Worm (Caenorhabditis elegans) whole organism, L4 larva: ENCODE data around the gene C26B9.1.
A peak's percentile ranks its signal among the peaks of the same experiment; 100 is the strongest.

ENCODE experiments used
- F44E2.7 ChIP-seq: fragments of 200-800 bp; sonication (Bioruptor generic); IDR thresholded peaks from 2 replicates; pipeline ENCODE4 v2.1.2; 2022; ENCODE audit warnings: missing genetic modification characterization, missing compliant biosample characterization
- T20F7.1 ChIP-seq: fragments of 200-800 bp; sonication (Bioruptor generic); optimal IDR thresholded peaks from 2 replicates; lab custom pipeline; 2018; ENCODE audit warnings: mild to moderate bottlenecking, missing genetic modification characterization, missing compliant biosample characterization
- Y75B8A.6 ChIP-seq: fragments of 200-800 bp; sonication (Bioruptor generic); IDR thresholded peaks from 2 replicates; pipeline ENCODE4 v1.3.6; 2022; ENCODE audit warnings: missing genetic modification reagents, missing genetic modification characterization, missing compliant biosample characterization
- ZK337.2 ChIP-seq: fragments of 200-800 bp; sonication (Bioruptor generic); IDR thresholded peaks from 2 replicates; pipeline ENCODE4 v1.3.6; 2022; ENCODE audit warnings: missing genetic modification reagents, missing genetic modification characterization, missing compliant biosample characterization
- ZK546.5 ChIP-seq, 2 experiments: sonication (generic microtip); optimal IDR thresholded peaks; 2 replicates each; lab custom pipeline; 2017; ENCODE audit warnings: missing biosample characterization in 2 of 2, missing genetic modification characterization in 2 of 2
- aly-2 ChIP-seq: sonication (generic microtip); optimal IDR thresholded peaks from 2 replicates; lab custom pipeline; 2018; ENCODE audit warnings: missing biosample characterization, missing genetic modification characterization
- arid-1 ChIP-seq: fragments of 200-800 bp; sonication (Bioruptor generic); conservative IDR thresholded peaks from 2 replicates; pipeline ENCODE4 v1.3.6; 2022; ENCODE audit warnings: missing genetic modification reagents, missing genetic modification characterization, missing compliant biosample characterization
- ceh-28 ChIP-seq: fragments of 150-350 bp; optimal IDR thresholded peaks from 2 replicates; lab custom pipeline; 2014; ENCODE audit warnings: missing biosample characterization, missing genetic modification reagents, missing genetic modification characterization
- ceh-44 ChIP-seq: fragments of 200-800 bp; sonication (Bioruptor generic); IDR thresholded peaks from 2 replicates; pipeline ENCODE4 v1.3.6; 2022; ENCODE audit warnings: missing genetic modification reagents, missing genetic modification characterization, missing compliant biosample characterization
- ceh-62 ChIP-seq: sonication (generic microtip); optimal IDR thresholded peaks from 2 replicates; lab custom pipeline; 2017; ENCODE audit warnings: missing biosample characterization, missing genetic modification characterization
- ces-1 ChIP-seq: fragments of 150-350 bp; sonication (generic microtip); optimal IDR thresholded peaks from 4 replicates; lab custom pipeline; 2014; ENCODE audit warnings: missing biosample characterization, missing genetic modification reagents, missing genetic modification characterization
- cey-2 ChIP-seq: sonication (generic microtip); optimal IDR thresholded peaks from 3 replicates; lab custom pipeline; 2017; ENCODE audit warnings: missing genetic modification characterization, mild to moderate bottlenecking, missing compliant biosample characterization, antibody characterized with exemption, borderline replicate concordance; ENCODE audit not compliant: insufficient read depth
- ctbp-1 ChIP-seq: fragments of 200-800 bp; sonication (Bioruptor generic); IDR thresholded peaks from 2 replicates; pipeline ENCODE4 v1.3.6; 2022; ENCODE audit warnings: missing genetic modification reagents, missing genetic modification characterization, missing compliant biosample characterization
- daf-19 ChIP-seq: fragments of 200-800 bp; sonication (Bioruptor generic); conservative IDR thresholded peaks from 2 replicates; pipeline ENCODE4 v1.3.6; 2022; ENCODE audit warnings: missing genetic modification characterization, missing compliant biosample characterization
- dmd-6 ChIP-seq: fragments of 200-800 bp; sonication (Bioruptor generic); IDR thresholded peaks from 2 replicates; pipeline ENCODE4 v1.3.6; 2022; ENCODE audit warnings: missing genetic modification reagents, missing genetic modification characterization, missing compliant biosample characterization
- dpl-1 ChIP-seq: fragments of 150-350 bp; optimal IDR thresholded peaks from 2 replicates; lab custom pipeline; 2014; ENCODE audit warnings: missing biosample characterization, missing genetic modification reagents, missing genetic modification characterization
- dve-1 ChIP-seq: sonication (generic microtip); optimal IDR thresholded peaks from 2 replicates; lab custom pipeline; 2017; ENCODE audit warnings: antibody characterized with exemption, mild to moderate bottlenecking, missing genetic modification characterization, missing compliant biosample characterization; ENCODE audit not compliant: insufficient read depth
- egl-27 ChIP-seq: sonication (generic microtip); optimal IDR thresholded peaks from 3 replicates; lab custom pipeline; 2017; ENCODE audit warnings: missing biosample characterization, missing genetic modification reagents, missing genetic modification characterization
- egl-43 ChIP-seq: fragments of 200-800 bp; sonication (Bioruptor generic); IDR thresholded peaks from 2 replicates; pipeline ENCODE4 v1.3.6; 2022; ENCODE audit warnings: missing genetic modification reagents, missing genetic modification characterization, missing compliant biosample characterization
- fkh-10 ChIP-seq: fragments of 150-350 bp; optimal IDR thresholded peaks from 2 replicates; lab custom pipeline; 2014; ENCODE audit warnings: missing biosample characterization, missing genetic modification reagents, missing genetic modification characterization
- fos-1 ChIP-seq: fragments of 150-350 bp; optimal IDR thresholded peaks from 2 replicates; lab custom pipeline; 2014; ENCODE audit warnings: missing biosample characterization, missing genetic modification characterization
- gei-8 ChIP-seq: fragments of 200-800 bp; sonication (Bioruptor generic); optimal IDR thresholded peaks from 2 replicates; lab custom pipeline; 2018; ENCODE audit warnings: mild to moderate bottlenecking, missing genetic modification characterization, missing compliant biosample characterization
- hlh-11 ChIP-seq: fragments of 200-800 bp; sonication (Bioruptor generic); optimal IDR thresholded peaks from 2 replicates; lab custom pipeline; 2018; ENCODE audit warnings: mild to moderate bottlenecking, missing genetic modification characterization, missing compliant biosample characterization
- hmg-1.1 ChIP-seq: fragments of 200-800 bp; sonication (Bioruptor generic); IDR thresholded peaks from 2 replicates; pipeline ENCODE4 v1.3.6; 2022; ENCODE audit warnings: missing genetic modification reagents, missing genetic modification characterization, missing compliant biosample characterization
- lim-7 ChIP-seq: fragments of 200-800 bp; sonication (Bioruptor generic); IDR thresholded peaks from 2 replicates; pipeline ENCODE4 v1.3.6; 2022; ENCODE audit warnings: missing genetic modification characterization, missing compliant biosample characterization
- lin-1 ChIP-seq: fragments of 200-800 bp; sonication (Bioruptor generic); IDR thresholded peaks from 2 replicates; pipeline ENCODE4 v1.3.6; 2022; ENCODE audit warnings: missing genetic modification reagents, missing genetic modification characterization, missing compliant biosample characterization
- lin-15B ChIP-seq: fragments of 150-350 bp; sonication (generic microtip); optimal IDR thresholded peaks from 3 replicates; lab custom pipeline; 2014; ENCODE audit warnings: missing biosample characterization, missing genetic modification characterization
- lin-29 ChIP-seq: fragments of 200-800 bp; sonication (Bioruptor generic); IDR thresholded peaks from 2 replicates; pipeline ENCODE4 v1.3.6; 2022; ENCODE audit warnings: missing genetic modification reagents, missing genetic modification characterization, missing compliant biosample characterization
- lsy-2 ChIP-seq, 2 experiments: fragments of 150-350 bp in 1 of 2; sonication (generic microtip) in 1 of 2; optimal IDR thresholded peaks; 2 replicates each; lab custom pipeline; 2014 to 2017; ENCODE audit warnings: missing biosample characterization in 2 of 2, missing genetic modification characterization in 2 of 2
- madf-9 ChIP-seq: fragments of 200-800 bp; sonication (Bioruptor generic); conservative IDR thresholded peaks from 2 replicates; pipeline ENCODE4 v1.3.6; 2022; ENCODE audit warnings: missing genetic modification reagents, missing genetic modification characterization, missing compliant biosample characterization
- mes-2 ChIP-seq: sonication (generic microtip); optimal IDR thresholded peaks from 2 replicates; lab custom pipeline; 2016; ENCODE audit warnings: missing genotype, mild to moderate bottlenecking, missing genetic modification characterization, missing compliant biosample characterization; ENCODE audit not compliant: poor library complexity, severe bottlenecking
- mxl-3 ChIP-seq: fragments of 200-800 bp; sonication (Bioruptor generic); optimal IDR thresholded peaks from 2 replicates; lab custom pipeline; 2018; ENCODE audit warnings: mild to moderate bottlenecking, missing genetic modification characterization, missing compliant biosample characterization
- nhr-102 ChIP-seq: sonication (generic microtip); optimal IDR thresholded peaks from 2 replicates; lab custom pipeline; 2016; ENCODE audit warnings: mild to moderate bottlenecking, missing genetic modification characterization, moderate library complexity, missing compliant biosample characterization
- nhr-111 ChIP-seq: fragments of 200-800 bp; sonication (Bioruptor generic); optimal IDR thresholded peaks from 2 replicates; lab custom pipeline; 2018; ENCODE audit warnings: mild to moderate bottlenecking, missing genetic modification characterization, missing compliant biosample characterization
- nhr-76 ChIP-seq: fragments of 150-350 bp; optimal IDR thresholded peaks from 2 replicates; lab custom pipeline; 2014; ENCODE audit warnings: missing biosample characterization, missing genetic modification characterization
- sdz-12 ChIP-seq: fragments of 200-800 bp; sonication (Bioruptor generic); optimal IDR thresholded peaks from 2 replicates; lab custom pipeline; 2018; ENCODE audit warnings: mild to moderate bottlenecking, missing genetic modification characterization, missing compliant biosample characterization
- snpc-1.2 ChIP-seq: fragments of 200-800 bp; sonication (Bioruptor generic); IDR thresholded peaks from 2 replicates; pipeline ENCODE4 v1.3.6; 2022; ENCODE audit warnings: missing genetic modification reagents, missing genetic modification characterization, missing compliant biosample characterization
- snpc-4 ChIP-seq: fragments of 150-350 bp; optimal IDR thresholded peaks from 2 replicates; lab custom pipeline; 2014; ENCODE audit warnings: missing biosample characterization, missing genetic modification characterization
- tag-97 ChIP-seq: fragments of 200-800 bp; sonication (Bioruptor generic); IDR thresholded peaks from 2 replicates; pipeline ENCODE4 v1.3.6; 2022; ENCODE audit warnings: missing genetic modification characterization, missing compliant biosample characterization
- tra-1 ChIP-seq: fragments of 200-800 bp; sonication (Bioruptor generic); IDR thresholded peaks from 2 replicates; pipeline ENCODE4 v1.3.6; 2022; ENCODE audit warnings: missing genetic modification reagents, missing genetic modification characterization, missing compliant biosample characterization
- unc-39 ChIP-seq: sonication (generic microtip); optimal IDR thresholded peaks from 2 replicates; lab custom pipeline; 2017; ENCODE audit warnings: missing biosample characterization, missing genetic modification characterization
- unc-62 ChIP-seq, 3 experiments: fragments of 150-350 bp in 1 of 3; sonication (generic microtip); optimal IDR thresholded peaks in 2 of 3; peaks in 1 of 3; 1 replicate in 1 of 3; 2 replicates in 2 of 3; lab custom pipeline; 2014 to 2017; ENCODE audit warnings: missing biosample characterization in 3 of 3, missing genetic modification characterization in 3 of 3, missing genetic modification reagents in 3 of 3, missing genotype in 1 of 3
- zip-11 ChIP-seq: fragments of 200-800 bp; sonication (Bioruptor generic); IDR thresholded peaks from 2 replicates; pipeline ENCODE4 v1.3.6; 2022; ENCODE audit warnings: missing genetic modification characterization, missing compliant biosample characterization
- zip-2 ChIP-seq: fragments of 150-350 bp; optimal IDR thresholded peaks from 2 replicates; lab custom pipeline; 2014; ENCODE audit warnings: missing biosample characterization, missing genetic modification characterization

The C26B9.1 gene

ce11 chrX:5319214-5319838 is 25.1 kb upstream of the C26B9.1 start (continued):
- TF ChIP-seq T20F7.1 (GFP tag; lab: Kevin White, UChicago) (peak; percentile 18), lin-1 (peak; percentile 67; the same call in 1 of the 2 replicates), ces-1 (GFP tag; lab: Kevin White, UChicago) (no peak), gei-8 (GFP tag; lab: Kevin White, UChicago) (peak; percentile 65), snpc-1.2 (GFP tag; lab: Robert Waterston, UW) (no peak), zip-2 (peak; percentile 39), madf-9 (GFP tag; lab: Robert Waterston, UW) (peak; percentile 73), ctbp-1 (GFP tag; lab: Robert Waterston, UW) (peak; percentile 77), hmg-1.1 (GFP tag; lab: Robert Waterston, UW) (peak; percentile 88), ceh-44 (GFP tag; lab: Robert Waterston, UW) (no peak), fos-1 (tag; lab: Kevin White, UChicago) (no peak), dpl-1 (GFP tag; lab: Kevin White, UChicago) (peak; percentile 20), arid-1 (peak; percentile 61; the same call in 1 of the 2 replicates), sdz-12 (GFP tag; lab: Kevin White, UChicago) (peak; percentile 58), Y75B8A.6 (GFP tag; lab: Robert Waterston, UW) (0 out of 2 replicates have a peak, but pooled peaks have one; percentile 13), mxl-3 (GFP tag; lab: Kevin White, UChicago) (peak; percentile 63), snpc-4 (tag; lab: Kevin White, UChicago) (peak; percentile 15), fkh-10 (GFP tag; lab: Kevin White, UChicago) (no peak), nhr-102 (tag; lab: Kevin White, UChicago) (no peak), ZK546.5 (tag; optimal IDR thresholded peaks at IDR 0.05; lab: Kevin White, UChicago) (no peak), egl-27 (no peak), aly-2 (tag; lab: Kevin White, UChicago) (no peak), daf-19 (peak; percentile 77), tra-1 (GFP tag; lab: Robert Waterston, UW) (0 out of 2 replicates have a peak, but pooled peaks have one; percentile 31), nhr-76 (tag; lab: Kevin White, UChicago) (no peak), dmd-6 (peak; percentile 57), ZK337.2 (GFP tag; lab: Robert Waterston, UW) (peak; percentile 61; the same call in 1 of the 2 replicates)

- TF ChIP-seq hlh-11 = no peak
Observed at ce11 chrX:5321563-5321962, 22.8 kb upstream of the C26B9.1 start.

- TF ChIP-seq nhr-111 (no peak), cey-2 (tag; lab: Kevin White, UChicago) (no peak)
- TF ChIP-seq, all 104 proteins: peak for 0
Observed at ce11 chrX:5323287-5323686, 21.1 kb upstream of the C26B9.1 start, which contains the start of gene sto-2. Gene sto-2, minus strand, starts transcription at chrX:5323387.

ce11 chrX:5329236-5329635 is 15.2 kb upstream of the C26B9.1 start, which contains the start of gene C26B9.5:
Gene C26B9.5, plus strand, starts transcription at chrX:5329479.
- no peak for TF ChIP-seq mes-2
- TF ChIP-seq ceh-62 (tag; lab: Kevin White, UChicago) = no peak
- no peak for TF ChIP-seq lin-15B (tag; lab: Kevin White, UChicago)
- TF ChIP-seq lin-29 (GFP tag; lab: Robert Waterston, UW) = no peak
- no peak for TF ChIP-seq tra-1 (GFP tag; lab: Robert Waterston, UW)
- no peak for TF ChIP-seq lim-7
- TF ChIP-seq dve-1 (tag; lab: Kevin White, UChicago) = peak; percentile 48
- TF ChIP-seq zip-11 (GFP tag; lab: Robert Waterston, UW) = no peak
- no peak for TF ChIP-seq snpc-1.2 (GFP tag; lab: Robert Waterston, UW)
- peak; percentile 48 for TF ChIP-seq dmd-6
- TF ChIP-seq egl-43 = no peak
- TF ChIP-seq fos-1 (tag; lab: Kevin White, UChicago) = no peak
- TF ChIP-seq lsy-2 (tag; optimal IDR thresholded peaks at IDR 0.05; lab: Kevin White, UChicago) = no peak
- TF ChIP-seq F44E2.7 (GFP tag; lab: Robert Waterston, UW) = no peak
- no peak for TF ChIP-seq unc-39 (tag; lab: Kevin White, UChicago)
- TF ChIP-seq ceh-28 (tag; lab: Kevin White, UChicago) = no peak
- no peak for TF ChIP-seq ceh-44 (GFP tag; lab: Robert Waterston, UW)
- TF ChIP-seq fkh-10 (GFP tag; lab: Kevin White, UChicago) = no peak
- TF ChIP-seq cey-2 (tag; lab: Kevin White, UChicago) = no peak
- TF ChIP-seq unc-62 (GFP tag; optimal IDR thresholded peaks at IDR 0.05 in 1 of 2; lab: Kevin White, UChicago) = no peak
- TF ChIP-seq unc-62 (tag; optimal IDR thresholded peaks at IDR 0.05; lab: Kevin White, UChicago) = no peak
- no peak for TF ChIP-seq mxl-3 (GFP tag; lab: Kevin White, UChicago)
- TF ChIP-seq tag-97 (GFP tag; lab: Robert Waterston, UW) = no peak
